Worm (Caenorhabditis elegans) whole organism, L3 larva: ENCODE measurements around the gene madf-5.

Source experiments
- R02D3.7 ChIP-seq: fragments of 150-350 bp; optimal IDR thresholded peaks from 2 replicates; lab custom pipeline; 2014; ENCODE audit warnings: missing biosample characterization, missing genetic modification characterization
- ZK546.5 ChIP-seq: sonication (generic microtip); optimal IDR thresholded peaks from 2 replicates; lab custom pipeline; 2017; ENCODE audit warnings: missing biosample characterization, missing genetic modification characterization
- aly-2 ChIP-seq: fragments of 150-350 bp; optimal IDR thresholded peaks from 2 replicates; lab custom pipeline; 2014; ENCODE audit warnings: missing biosample characterization, missing genetic modification characterization
- ama-1 ChIP-seq: fragments of 150-350 bp; optimal IDR thresholded peaks from 2 replicates; lab custom pipeline; 2018
- ceh-16 ChIP-seq: sonication (generic microtip); optimal IDR thresholded peaks from 2 replicates; lab custom pipeline; 2017; ENCODE audit warnings: missing biosample characterization, missing genetic modification characterization
- ceh-28 ChIP-seq: fragments of 150-350 bp; optimal IDR thresholded peaks from 2 replicates; lab custom pipeline; 2014; ENCODE audit warnings: missing biosample characterization, missing genetic modification reagents, missing genetic modification characterization
- egl-27 ChIP-seq: sonication (generic microtip); optimal IDR thresholded peaks from 4 replicates; lab custom pipeline; 2017; ENCODE audit warnings: missing biosample characterization, missing genetic modification reagents, missing genetic modification characterization
- egl-5 ChIP-seq: fragments of 150-350 bp; optimal IDR thresholded peaks from 2 replicates; lab custom pipeline; 2017; ENCODE audit warnings: missing biosample characterization, missing genetic modification reagents, missing genetic modification characterization, inconsistent platforms
- elt-3 ChIP-seq, 3 experiments: fragments of 150-350 bp in 1 of 3; sonication (generic microtip) in 2 of 3; optimal IDR thresholded peaks; 2 replicates in 2 of 3; 4 replicates in 1 of 3; lab custom pipeline; 2014 to 2017; ENCODE audit warnings: missing biosample characterization in 3 of 3, missing genetic modification characterization in 3 of 3
- fkh-10 ChIP-seq: sonication (generic microtip); optimal IDR thresholded peaks from 2 replicates; lab custom pipeline; 2017; ENCODE audit warnings: missing biosample characterization, missing genetic modification reagents, missing genetic modification characterization
- fkh-2 ChIP-seq: fragments of 150-350 bp; optimal IDR thresholded peaks from 2 replicates; lab custom pipeline; 2014; ENCODE audit warnings: missing biosample characterization, missing genetic modification reagents, missing genetic modification characterization
- fos-1 ChIP-seq: fragments of 150-350 bp; optimal IDR thresholded peaks from 2 replicates; lab custom pipeline; 2014; ENCODE audit warnings: missing biosample characterization, missing genetic modification characterization
- hmg-11 ChIP-seq: sonication (generic microtip); optimal IDR thresholded peaks from 2 replicates; lab custom pipeline; 2016; ENCODE audit warnings: missing genetic modification characterization, missing compliant biosample characterization
- lin-15B ChIP-seq: fragments of 150-350 bp; optimal IDR thresholded peaks from 2 replicates; lab custom pipeline; 2014; ENCODE audit warnings: missing biosample characterization, missing genetic modification characterization
- lin-39 ChIP-seq: fragments of 150-350 bp; optimal IDR thresholded peaks from 2 replicates; lab custom pipeline; 2018; ENCODE audit warnings: missing biosample characterization, missing genetic modification reagents, missing genetic modification characterization
- lsy-12 ChIP-seq: sonication (generic microtip); optimal IDR thresholded peaks from 2 replicates; lab custom pipeline; 2016; ENCODE audit warnings: mild to moderate bottlenecking, missing genetic modification characterization, missing compliant biosample characterization
- mdl-1 ChIP-seq: fragments of 150-350 bp; optimal IDR thresholded peaks from 2 replicates; lab custom pipeline; 2014; ENCODE audit warnings: missing biosample characterization, missing genetic modification characterization
- mml-1 ChIP-seq: fragments of 150-350 bp; sonication (generic microtip); optimal IDR thresholded peaks from 3 replicates; lab custom pipeline; 2014; ENCODE audit warnings: missing biosample characterization, missing genetic modification characterization
- nfya-1 ChIP-seq: sonication (generic microtip); optimal IDR thresholded peaks from 2 replicates; lab custom pipeline; 2017; ENCODE audit warnings: missing genetic modification characterization, mild to moderate bottlenecking, missing compliant biosample characterization, antibody characterized with exemption, moderate library complexity; ENCODE audit not compliant: insufficient read depth
- nhr-11 ChIP-seq: fragments of 150-350 bp; optimal IDR thresholded peaks from 2 replicates; lab custom pipeline; 2014; ENCODE audit warnings: missing biosample characterization, missing genetic modification characterization
- nhr-12 ChIP-seq: fragments of 150-350 bp; optimal IDR thresholded peaks from 2 replicates; lab custom pipeline; 2014; ENCODE audit warnings: missing biosample characterization, missing genetic modification characterization
- nhr-23 ChIP-seq: fragments of 150-350 bp; optimal IDR thresholded peaks from 2 replicates; lab custom pipeline; 2014; ENCODE audit warnings: missing biosample characterization, missing genetic modification reagents, missing genetic modification characterization
- nhr-237 ChIP-seq: fragments of 150-350 bp; optimal IDR thresholded peaks from 2 replicates; lab custom pipeline; 2014; ENCODE audit warnings: missing biosample characterization, missing genetic modification characterization
- nhr-25 ChIP-seq: sonication (generic microtip); optimal IDR thresholded peaks from 2 replicates; lab custom pipeline; 2017; ENCODE audit warnings: missing biosample characterization, missing genetic modification characterization
- nhr-28 ChIP-seq: fragments of 150-350 bp; optimal IDR thresholded peaks from 2 replicates; lab custom pipeline; 2014; ENCODE audit warnings: missing biosample characterization, missing genetic modification characterization
- nhr-43 ChIP-seq: sonication (generic microtip); optimal IDR thresholded peaks from 2 replicates; lab custom pipeline; 2016; ENCODE audit warnings: mild to moderate bottlenecking, missing genetic modification characterization, missing compliant biosample characterization; ENCODE audit not compliant: poor library complexity, severe bottlenecking
- nhr-67 ChIP-seq: fragments of 150-350 bp; optimal IDR thresholded peaks from 2 replicates; lab custom pipeline; 2014; ENCODE audit warnings: missing biosample characterization, missing genetic modification characterization
- nhr-76 ChIP-seq: fragments of 150-350 bp; sonication (generic microtip); optimal IDR thresholded peaks from 5 replicates; lab custom pipeline; 2014; ENCODE audit warnings: missing biosample characterization, missing genetic modification characterization
- nhr-77 ChIP-seq: fragments of 150-350 bp; optimal IDR thresholded peaks from 2 replicates; lab custom pipeline; 2014; ENCODE audit warnings: missing biosample characterization, missing genetic modification characterization
- pha-4 ChIP-seq: fragments of 150-350 bp; optimal IDR thresholded peaks from 2 replicates; lab custom pipeline; 2014; ENCODE audit warnings: missing biosample characterization, missing genetic modification reagents, missing genetic modification characterization
- pqm-1 ChIP-seq: fragments of 150-350 bp; optimal IDR thresholded peaks from 2 replicates; lab custom pipeline; 2017; ENCODE audit warnings: missing biosample characterization, missing genetic modification characterization, inconsistent platforms
- sea-2 ChIP-seq: fragments of 150-350 bp; sonication (generic microtip); optimal IDR thresholded peaks from 4 replicates; lab custom pipeline; 2014; ENCODE audit warnings: missing biosample characterization, missing genetic modification reagents, missing genetic modification characterization
- skn-1 ChIP-seq: fragments of 150-350 bp; optimal IDR thresholded peaks from 2 replicates; lab custom pipeline; 2014; ENCODE audit warnings: missing biosample characterization, missing genetic modification characterization
- tbx-2 ChIP-seq: sonication (generic microtip); optimal IDR thresholded peaks from 2 replicates; lab custom pipeline; 2016; ENCODE audit warnings: mild to moderate bottlenecking, missing genetic modification characterization, missing compliant biosample characterization
- unc-39 ChIP-seq: sonication (generic microtip); optimal IDR thresholded peaks from 4 replicates; lab custom pipeline; 2017; ENCODE audit warnings: missing biosample characterization, missing genetic modification characterization
- unc-62 ChIP-seq: fragments of 150-350 bp; sonication (generic microtip); optimal IDR thresholded peaks from 4 replicates; lab custom pipeline; 2014; ENCODE audit warnings: missing biosample characterization, missing genetic modification reagents, missing genetic modification characterization
- zag-1 ChIP-seq: fragments of 150-350 bp; optimal IDR thresholded peaks from 2 replicates; lab custom pipeline; 2014; ENCODE audit warnings: missing biosample characterization, missing genetic modification characterization
- ztf-11 ChIP-seq: fragments of 150-350 bp; optimal IDR thresholded peaks from 2 replicates; lab custom pipeline; 2014; ENCODE audit warnings: missing biosample characterization, missing genetic modification characterization
- ztf-4 ChIP-seq: fragments of 150-350 bp; optimal IDR thresholded peaks from 2 replicates; lab custom pipeline; 2014; ENCODE audit warnings: missing biosample characterization, missing genetic modification characterization

Gene madf-5

ce11 chrII:14573315-14573714 is at the start of gene madf-5:
Gene madf-5, plus strand, starts transcription at chrII:14573615.
- TF ChIP-seq aly-2 (tag; lab: Kevin White, UChicago) = no peak
- no peak for TF ChIP-seq R02D3.7 (tag; lab: Kevin White, UChicago)
- TF ChIP-seq lin-15B (tag; lab: Kevin White, UChicago) = no peak
- no peak for TF ChIP-seq sea-2 (GFP tag; lab: Kevin White, UChicago)
- no peak for TF ChIP-seq nhr-25 (tag; lab: Kevin White, UChicago)
- TF ChIP-seq nhr-12 = no peak
- TF ChIP-seq elt-3 (tag; optimal IDR thresholded peaks at IDR 0.05; lab: Kevin White, UChicago) = no peak
- no peak for TF ChIP-seq ztf-4 (tag; lab: Kevin White, UChicago)
- no peak for TF ChIP-seq unc-39
- no peak for TF ChIP-seq ztf-11
- TF ChIP-seq zag-1 (tag; lab: Kevin White, UChicago) = no peak
- TF ChIP-seq, all 47 proteins: peak for 0

ce11 chrII:14523645-14524223 is 49.7 kb upstream of the madf-5 start, which contains the start of gene pot-2:
Gene pot-2, plus strand, starts transcription at chrII:14524173.
- TF ChIP-seq ztf-4 (tag; lab: Kevin White, UChicago) (no peak), fos-1 (tag; lab: Kevin White, UChicago) (no peak), ceh-28 (tag; lab: Kevin White, UChicago) (no peak), nhr-76 (tag; lab: Kevin White, UChicago) (no peak), pqm-1 (tag; lab: Kevin White, UChicago) (no peak), ama-1 (no peak), nhr-43 (tag; lab: Kevin White, UChicago) (no peak), fkh-2 (tag; lab: Kevin White, UChicago) (no peak), nhr-11 (tag; lab: Kevin White, UChicago) (no peak), lin-15B (tag; lab: Kevin White, UChicago) (no peak), mdl-1 (tag; lab: Kevin White, UChicago) (no peak), egl-5 (tag; lab: Kevin White, UChicago) (no peak), ceh-16 (tag; lab: Kevin White, UChicago) (no peak), sea-2 (GFP tag; lab: Kevin White, UChicago) (no peak), elt-3 (tag; optimal IDR thresholded peaks at IDR 0.05; lab: Kevin White, UChicago) (no peak), ztf-11 (no peak), unc-62 (GFP tag; lab: Kevin White, UChicago) (no peak)
- TF ChIP-seq, all 47 proteins: peak for 0

ce11 chrII:14525013-14525412 is 48.4 kb upstream of the madf-5 start, which contains the start of gene F57C2.4:
Gene F57C2.4, plus strand, starts transcription at chrII:14525313.
- no peak for TF ChIP-seq hmg-11 (tag; lab: Kevin White, UChicago)

- TF ChIP-seq nhr-67 (no peak), pha-4 (tag; lab: Kevin White, UChicago) (no peak), ztf-4 (tag; lab: Kevin White, UChicago) (no peak), zag-1 (tag; lab: Kevin White, UChicago) (no peak), mml-1 (tag; lab: Kevin White, UChicago) (no peak), lin-39 (tag; lab: Kevin White, UChicago) (no peak), elt-3 (tag; optimal IDR thresholded peaks at IDR 0.05; lab: Kevin White, UChicago) (no peak), tbx-2 (no peak), fkh-2 (tag; lab: Kevin White, UChicago) (no peak), ZK546.5 (tag; lab: Kevin White, UChicago) (no peak), fos-1 (tag; lab: Kevin White, UChicago) (no peak)
Observed at ce11 chrII:14527104-14527503, 46.3 kb upstream of the madf-5 start.

ce11 chrII:14528233-14528802 is 45.1 kb upstream of the madf-5 start, which contains the start of the genes F57C2.5 and spat-1:
Gene F57C2.5, minus strand, starts transcription at chrII:14528239.
Gene spat-1, plus strand, starts transcription at chrII:14528752.
- no peak for TF ChIP-seq egl-27 (tag; lab: Kevin White, UChicago)
- no peak for TF ChIP-seq unc-39
- no peak for TF ChIP-seq mdl-1 (tag; lab: Kevin White, UChicago)
- TF ChIP-seq zag-1 (tag; lab: Kevin White, UChicago) = no peak
- TF ChIP-seq lin-39 (tag; lab: Kevin White, UChicago) = no peak
- TF ChIP-seq tbx-2 = no peak
- no peak for TF ChIP-seq nhr-77
- no peak for TF ChIP-seq nhr-76 (tag; lab: Kevin White, UChicago)
- TF ChIP-seq ama-1 = no peak
- TF ChIP-seq egl-5 (tag; lab: Kevin White, UChicago) = no peak
- TF ChIP-seq unc-62 (GFP tag; lab: Kevin White, UChicago) = no peak
- no peak for TF ChIP-seq nhr-28 (tag; lab: Kevin White, UChicago)
- TF ChIP-seq pha-4 (tag; lab: Kevin White, UChicago) = peak; percentile 79
- TF ChIP-seq nhr-43 (tag; lab: Kevin White, UChicago) = no peak
- TF ChIP-seq ztf-4 (tag; lab: Kevin White, UChicago) = no peak
- TF ChIP-seq aly-2 (tag; lab: Kevin White, UChicago) = no peak
- no peak for TF ChIP-seq sea-2 (GFP tag; lab: Kevin White, UChicago)
- no peak for TF ChIP-seq ceh-16 (tag; lab: Kevin White, UChicago)
- no peak for TF ChIP-seq fkh-10 (GFP tag; lab: Kevin White, UChicago)
- TF ChIP-seq nhr-67 = no peak
- TF ChIP-seq skn-1 (tag; lab: Kevin White, UChicago) = peak; percentile 46
- peak; percentile 12 for TF ChIP-seq nhr-25 (tag; lab: Kevin White, UChicago)
- no peak for TF ChIP-seq ZK546.5 (tag; lab: Kevin White, UChicago)
- no peak for TF ChIP-seq mml-1 (tag; lab: Kevin White, UChicago)
- TF ChIP-seq lsy-12 (tag; lab: Kevin White, UChicago) = no peak
- no peak for TF ChIP-seq nhr-237 (tag; lab: Kevin White, UChicago)
- peak; percentile 56 for TF ChIP-seq nhr-23 (tag; lab: Kevin White, UChicago)
- TF ChIP-seq elt-3 (tag; optimal IDR thresholded peaks at IDR 0.05; lab: Kevin White, UChicago) = no peak
- peak; percentile 74 for TF ChIP-seq nfya-1
- TF ChIP-seq ceh-28 (tag; lab: Kevin White, UChicago) = no peak
- no peak for TF ChIP-seq ztf-11
